Worm (Caenorhabditis elegans): ENCODE data around the gene R11.4.
"Not testable (repeated sequence)": the region's sequence is repeated elsewhere in the genome, so short reads cannot be mapped to it uniquely, and the experiment has no call there.

R11.4 gene

DNA sequence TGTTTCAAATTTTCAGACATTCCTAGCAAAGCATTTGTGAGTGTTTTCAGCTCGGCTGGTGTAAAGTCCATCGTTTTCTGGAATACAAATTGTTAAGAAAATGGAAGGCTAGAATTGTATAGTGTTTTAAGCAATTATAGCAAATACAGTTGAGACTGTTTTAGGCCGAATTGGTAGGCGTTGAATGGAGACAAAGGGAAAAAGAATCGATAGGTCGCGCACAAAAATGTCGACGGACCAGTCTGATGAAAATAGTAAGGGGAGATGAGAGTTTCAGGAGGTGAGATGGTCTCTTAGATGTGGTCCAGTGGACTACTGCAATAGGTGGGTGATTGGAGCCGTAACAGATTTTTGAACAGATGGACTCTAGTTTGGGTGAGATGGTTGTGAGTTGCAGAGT lies 30.2 kb upstream of the R11.4 start:
- TF ChIP-seq nhr-6 (tag; optimal IDR thresholded peaks at IDR 0.05), result no peak
- no peak for TF ChIP-seq Y5F2A.4 (GFP tag; optimal IDR thresholded peaks at IDR 0.05)
- no peak for TF ChIP-seq gei-8 (GFP tag; optimal IDR thresholded peaks at IDR 0.05)
- no peak for TF ChIP-seq T26A8.4 (GFP tag; IDR thresholded peaks at IDR 0.05)
- no peak for TF ChIP-seq nhr-10 (tag; optimal IDR thresholded peaks at IDR 0.05)
- TF ChIP-seq F26F4.8 (GFP tag; conservative IDR thresholded peaks at IDR 0.05), result no peak
- TF ChIP-seq rbr-2 (tag; optimal IDR thresholded peaks at IDR 0.05), result no peak
- no peak for TF ChIP-seq aha-1 (tag)
- TF ChIP-seq snpc-1.2 (GFP tag; IDR thresholded peaks at IDR 0.05), result no peak
- no peak for TF ChIP-seq nhr-76 (tag; optimal IDR thresholded peaks at IDR 0.05)
- no peak for TF ChIP-seq zag-1 (tag; optimal IDR thresholded peaks at IDR 0.05)
- TF ChIP-seq unc-39 (tag; optimal IDR thresholded peaks at IDR 0.05), result no peak
- TF ChIP-seq mep-1 (tag; optimal IDR thresholded peaks at IDR 0.05), result no peak
- no peak for TF ChIP-seq F37D6.2 (tag; optimal IDR thresholded peaks at IDR 0.05)
- no peak for TF ChIP-seq aly-2 (tag; optimal IDR thresholded peaks at IDR 0.05)
- no peak for TF ChIP-seq lsy-2 (tag; optimal IDR thresholded peaks at IDR 0.05)
- no peak for TF ChIP-seq mxl-2 (GFP tag; conservative IDR thresholded peaks at IDR 0.05)
- no peak for TF ChIP-seq nhr-48 (tag; optimal IDR thresholded peaks at IDR 0.05)
- no peak for TF ChIP-seq hlh-30 (tag; optimal IDR thresholded peaks at IDR 0.05; ENCODE audit: insufficient read depth)

DNA sequence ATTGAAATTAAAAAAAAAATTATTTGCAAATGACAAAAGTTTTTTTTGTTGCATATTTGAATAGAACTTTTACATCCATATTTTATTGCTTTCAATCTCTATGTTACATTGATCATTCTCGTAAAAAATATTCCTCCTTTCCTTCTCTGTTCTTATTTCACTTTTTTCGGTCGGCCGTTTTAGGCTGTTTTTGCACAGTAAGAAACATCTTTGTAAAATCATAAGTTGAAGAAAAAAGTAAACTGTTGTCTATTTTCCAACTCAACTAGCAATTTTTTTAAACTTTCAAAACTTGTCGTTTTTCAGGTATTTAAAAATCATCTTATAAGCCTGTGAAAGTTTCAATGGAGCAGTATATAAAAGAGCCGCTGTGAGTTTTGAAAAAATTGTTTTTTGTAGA lies 18.2 kb upstream of the R11.4 start, which contains the start of gene F23A7.5:
F23A7.5 (plus strand) TSS at position 301 of the 400 bp plus-strand sequence.
- TF ChIP-seq ceh-62 (tag; optimal IDR thresholded peaks at IDR 0.05), result no peak
- TF ChIP-seq ztf-7 (tag; optimal IDR thresholded peaks at IDR 0.05), result no peak
- TF ChIP-seq spr-1 (tag; optimal IDR thresholded peaks at IDR 0.05), result no peak
- TF ChIP-seq lim-7 (GFP tag; IDR thresholded peaks at IDR 0.05), result no peak
- TF ChIP-seq zag-1 (tag; optimal IDR thresholded peaks at IDR 0.05), result no peak
- no peak for TF ChIP-seq pqm-1 (tag; optimal IDR thresholded peaks at IDR 0.05)

DNA sequence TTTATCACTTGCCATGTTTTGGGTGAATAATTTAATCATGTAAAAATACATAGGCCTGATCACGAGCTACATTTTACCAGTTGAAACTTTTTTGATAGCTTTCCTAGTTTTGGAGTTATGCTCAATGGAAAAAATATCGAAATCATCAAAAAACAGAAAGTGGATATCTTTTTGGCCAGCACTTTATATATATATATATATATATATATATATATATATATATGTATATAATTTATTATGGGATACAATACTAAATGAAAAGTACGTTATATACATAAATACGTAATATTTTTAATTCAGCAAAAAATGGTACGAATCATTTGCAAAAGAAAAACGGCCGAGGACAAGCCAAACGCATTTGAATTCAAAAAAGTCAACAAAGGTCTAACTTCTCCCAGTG lies 9.3 kb upstream of the R11.4 start, which contains the start of gene F23A7.3:
F23A7.3 (plus strand) TSS at position 301 of the 400 bp plus-strand sequence.
- not testable (repeated sequence) for TF ChIP-seq vab-7 (GFP tag; IDR thresholded peaks at IDR 0.05); nhr-77 (tag; optimal IDR thresholded peaks at IDR 0.05); mxl-2 (GFP tag; conservative IDR thresholded peaks at IDR 0.05)

DNA sequence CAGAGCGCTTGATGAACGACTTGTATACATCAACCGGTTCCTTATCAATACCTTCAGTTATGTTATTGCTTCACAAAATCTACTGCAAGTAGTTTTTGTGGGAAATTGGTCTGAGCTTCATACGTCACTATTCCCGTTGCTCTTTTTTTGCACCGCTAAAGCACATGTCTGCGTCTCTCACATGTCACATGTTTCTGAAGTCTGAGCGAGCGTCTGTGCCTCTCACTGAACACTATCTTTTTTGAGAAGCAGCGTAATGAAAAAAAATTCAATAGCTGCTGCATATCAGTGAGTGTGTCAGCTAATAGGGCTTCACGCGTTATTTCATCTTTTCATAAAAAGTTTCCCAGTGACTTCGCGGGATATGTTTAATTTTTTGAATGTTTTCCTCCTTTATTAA lies 7.9 kb upstream of the R11.4 start:
- TF ChIP-seq madf-5 (GFP tag; IDR thresholded peaks at IDR 0.05) (no peak), mdl-1 (tag; optimal IDR thresholded peaks at IDR 0.05) (peak in 1 of 2 experiments; percentile 60), dve-1 (tag; optimal IDR thresholded peaks at IDR 0.05; ENCODE audit: insufficient read depth) (peak; percentile 40), aha-1 (tag) (no peak), nhr-10 (tag; optimal IDR thresholded peaks at IDR 0.05) (no peak), lin-29 (GFP tag; IDR thresholded peaks at IDR 0.05) (no peak), F49E8.2 (tag; optimal IDR thresholded peaks at IDR 0.05; ENCODE audit: borderline replicate concordance) (no peak), unc-130 (GFP tag; optimal IDR thresholded peaks at IDR 0.05) (no peak), lim-7 (GFP tag; IDR thresholded peaks at IDR 0.05) (no peak), nhr-77 (tag; optimal IDR thresholded peaks at IDR 0.05) (peak; percentile 5), nhr-48 (tag; optimal IDR thresholded peaks at IDR 0.05) (no peak), nhr-28 (tag; optimal IDR thresholded peaks at IDR 0.05) (peak; percentile 21), ceh-44 (GFP tag; IDR thresholded peaks at IDR 0.05) (no peak), nhr-102 (tag; optimal IDR thresholded peaks at IDR 0.05) (no peak), ZK337.2 (GFP tag; IDR thresholded peaks at IDR 0.05) (no peak), dmd-6 (GFP tag; IDR thresholded peaks at IDR 0.05) (peak; percentile 78), zfp-2 (tag; optimal IDR thresholded peaks at IDR 0.05) (no peak), sdz-12 (GFP tag; optimal IDR thresholded peaks at IDR 0.05) (no peak), Y5F2A.4 (GFP tag; optimal IDR thresholded peaks at IDR 0.05) (no peak), ceh-82 (tag; optimal IDR thresholded peaks at IDR 0.05) (no peak), saeg-2 (GFP tag; IDR thresholded peaks at IDR 0.05) (no peak), lin-1 (GFP tag; IDR thresholded peaks at IDR 0.05) (no peak), ceh-28 (tag; optimal IDR thresholded peaks at IDR 0.05) (no peak), nhr-11 (tag; optimal IDR thresholded peaks at IDR 0.05) (peak; percentile 3), nhr-41 (GFP tag; IDR thresholded peaks at IDR 0.05) (no peak), lin-13 (GFP tag; optimal IDR thresholded peaks at IDR 0.05) (no peak), madf-9 (GFP tag; conservative IDR thresholded peaks at IDR 0.05) (no peak), ceh-32 (tag; optimal IDR thresholded peaks at IDR 0.05; ENCODE audit: poor library complexity) (no peak)

Data from whole organism, L4 larva.